Worm (Caenorhabditis elegans): ENCODE data around the gene R03H10.2.

R03H10.2 gene

ce11 chrII:4155112-4155823 lies at the start of gene R03H10.2:
Gene R03H10.2, plus strand, starts transcription at chrII:4155773.
- TF ChIP-seq lsy-2 (tag; optimal IDR thresholded peaks at IDR 0.05) (no peak), mxl-2 (GFP tag; conservative IDR thresholded peaks at IDR 0.05) (0 out of 2 replicates have a peak, but pooled peaks have one; percentile 4)

- TF ChIP-seq set-16 (GFP tag; IDR thresholded peaks at IDR 0.05) (peak; percentile 64), Y5F2A.4 (GFP tag; optimal IDR thresholded peaks at IDR 0.05) (no peak)
Observed at ce11 chrII:4107196-4107595, 48.4 kb upstream of the R03H10.2 start.

ce11 chrII:4118508-4118907 lies 37.1 kb upstream of the R03H10.2 start:
- TF ChIP-seq aha-1 (tag) (peak; percentile 92), dmd-9 (GFP tag; IDR thresholded peaks at IDR 0.05) (no peak), F49E8.2 (tag; optimal IDR thresholded peaks at IDR 0.05; ENCODE audit: borderline replicate concordance) (no peak), cey-2 (tag; optimal IDR thresholded peaks at IDR 0.05; ENCODE audit: borderline replicate concordance, insufficient read depth) (no peak), lin-38 (GFP tag; IDR thresholded peaks at IDR 0.05) (no peak)

- no peak for TF ChIP-seq ztf-7 (tag; optimal IDR thresholded peaks at IDR 0.05)
- no peak for TF ChIP-seq mdl-1 (tag; optimal IDR thresholded peaks at IDR 0.05)
- no peak for TF ChIP-seq egl-27 (tag; optimal IDR thresholded peaks at IDR 0.05)
- no peak for TF ChIP-seq nhr-6 (tag; optimal IDR thresholded peaks at IDR 0.05)
- no peak for TF ChIP-seq lin-1 (GFP tag; IDR thresholded peaks at IDR 0.05)
- TF ChIP-seq T20F7.1 (GFP tag; optimal IDR thresholded peaks at IDR 0.05): no peak
- no peak for TF ChIP-seq F37D6.2 (tag; optimal IDR thresholded peaks at IDR 0.05)
- no peak for TF ChIP-seq spr-1 (tag; optimal IDR thresholded peaks at IDR 0.05)
- TF ChIP-seq saeg-2 (GFP tag; IDR thresholded peaks at IDR 0.05): no peak
- no peak for TF ChIP-seq nhr-42 (GFP tag; IDR thresholded peaks at IDR 0.05)
- no peak for TF ChIP-seq ztf-11 (tag; optimal IDR thresholded peaks at IDR 0.05)
- no peak for TF ChIP-seq set-16 (GFP tag; IDR thresholded peaks at IDR 0.05)
- TF ChIP-seq Y48G9A.11 (GFP tag; IDR thresholded peaks at IDR 0.05): no peak
Observed at ce11 chrII:4122899-4123298, 32.7 kb upstream of the R03H10.2 start.

- TF ChIP-seq spr-3 (GFP tag; optimal IDR thresholded peaks at IDR 0.05) (no peak), aha-1 (tag) (peak; percentile 96)
Observed at ce11 chrII:4125239-4125638, 30.3 kb upstream of the R03H10.2 start.

- TF ChIP-seq aha-1 (tag) (peak; percentile 75), egl-43 (GFP tag; IDR thresholded peaks at IDR 0.05) (no peak)
Observed at ce11 chrII:4129450-4129849, 26.1 kb upstream of the R03H10.2 start.

- TF ChIP-seq T20F7.1 (GFP tag; optimal IDR thresholded peaks at IDR 0.05): no peak
- TF ChIP-seq mxl-2 (GFP tag; conservative IDR thresholded peaks at IDR 0.05): no peak
- TF ChIP-seq ctbp-1 (GFP tag; IDR thresholded peaks at IDR 0.05): peak; percentile 63; the same call in 1 of the 2 replicates
- no peak for TF ChIP-seq mep-1 (tag; optimal IDR thresholded peaks at IDR 0.05)
- no peak for TF ChIP-seq mdl-1 (tag; optimal IDR thresholded peaks at IDR 0.05)
- TF ChIP-seq lin-1 (GFP tag; IDR thresholded peaks at IDR 0.05): no peak
- no peak for TF ChIP-seq F37D6.2 (tag; optimal IDR thresholded peaks at IDR 0.05)
- no peak for TF ChIP-seq Y48G9A.11 (GFP tag; IDR thresholded peaks at IDR 0.05)
- TF ChIP-seq daf-19 (GFP tag; conservative IDR thresholded peaks at IDR 0.05): no peak
- no peak for TF ChIP-seq ceh-20 (GFP tag; IDR thresholded peaks at IDR 0.05)
- TF ChIP-seq zfp-2 (tag; optimal IDR thresholded peaks at IDR 0.05): no peak
- peak; percentile 78 for TF ChIP-seq fkh-10 (GFP tag; optimal IDR thresholded peaks at IDR 0.05)
- peak; percentile 22 for TF ChIP-seq ces-1 (GFP tag; optimal IDR thresholded peaks at IDR 0.05)
Observed at ce11 chrII:4133332-4133731, 22.2 kb upstream of the R03H10.2 start.
